Worm (Caenorhabditis elegans) whole organism, L4 larva: ENCODE results near the gene F54B11.7.

Experiments
- ZK546.5 ChIP-seq, 2 experiments: sonication (generic microtip); optimal IDR thresholded peaks; 2 replicates each; lab custom pipeline; 2017; ENCODE audit warnings: missing biosample characterization in 2 of 2, missing genetic modification characterization in 2 of 2
- aha-1 ChIP-seq: fragments of 150-350 bp; peaks from one replicate; lab custom pipeline; 2014; ENCODE audit warnings: missing biosample characterization, missing genetic modification characterization
- ceh-20 ChIP-seq: fragments of 200-800 bp; sonication (Bioruptor generic); IDR thresholded peaks from 2 replicates; pipeline ENCODE4 v1.3.6; 2022; ENCODE audit warnings: missing genetic modification reagents, missing genetic modification characterization, missing compliant biosample characterization
- ceh-32 ChIP-seq: sonication (generic microtip); optimal IDR thresholded peaks from 2 replicates; lab custom pipeline; 2016; ENCODE audit warnings: mild to moderate bottlenecking, missing genetic modification characterization, missing compliant biosample characterization; ENCODE audit not compliant: poor library complexity
- ctbp-1 ChIP-seq: fragments of 200-800 bp; sonication (Bioruptor generic); IDR thresholded peaks from 2 replicates; pipeline ENCODE4 v1.3.6; 2022; ENCODE audit warnings: missing genetic modification reagents, missing genetic modification characterization, missing compliant biosample characterization
- daf-16 ChIP-seq, 3 experiments: sonication (generic microtip); optimal IDR thresholded peaks; 2 replicates each; lab custom pipeline; 2016 to 2017; ENCODE audit warnings: missing genetic modification characterization in 3 of 3, missing genetic modification reagents in 3 of 3, mild to moderate bottlenecking in 2 of 3, missing compliant biosample characterization in 2 of 3, missing biosample characterization in 1 of 3, moderate library complexity in 1 of 3
- daf-19 ChIP-seq: fragments of 200-800 bp; sonication (Bioruptor generic); conservative IDR thresholded peaks from 2 replicates; pipeline ENCODE4 v1.3.6; 2022; ENCODE audit warnings: missing genetic modification characterization, missing compliant biosample characterization
- dmd-6 ChIP-seq: fragments of 200-800 bp; sonication (Bioruptor generic); IDR thresholded peaks from 2 replicates; pipeline ENCODE4 v1.3.6; 2022; ENCODE audit warnings: missing genetic modification reagents, missing genetic modification characterization, missing compliant biosample characterization
- duxl-1 ChIP-seq: sonication (generic microtip); optimal IDR thresholded peaks from 2 replicates; lab custom pipeline; 2016; ENCODE audit warnings: mild to moderate bottlenecking, missing genetic modification characterization, moderate library complexity, missing compliant biosample characterization; ENCODE audit not compliant: poor library complexity
- dve-1 ChIP-seq: sonication (generic microtip); optimal IDR thresholded peaks from 2 replicates; lab custom pipeline; 2017; ENCODE audit warnings: antibody characterized with exemption, mild to moderate bottlenecking, missing genetic modification characterization, missing compliant biosample characterization; ENCODE audit not compliant: insufficient read depth
- fkh-10 ChIP-seq: fragments of 150-350 bp; optimal IDR thresholded peaks from 2 replicates; lab custom pipeline; 2014; ENCODE audit warnings: missing biosample characterization, missing genetic modification reagents, missing genetic modification characterization
- gei-8 ChIP-seq: fragments of 200-800 bp; sonication (Bioruptor generic); optimal IDR thresholded peaks from 2 replicates; lab custom pipeline; 2018; ENCODE audit warnings: mild to moderate bottlenecking, missing genetic modification characterization, missing compliant biosample characterization
- hif-1 ChIP-seq, 2 experiments: sonication (generic microtip); optimal IDR thresholded peaks; 2 replicates each; lab custom pipeline; 2016 to 2017; ENCODE audit warnings: missing compliant biosample characterization in 2 of 2, missing genetic modification characterization in 2 of 2, missing genetic modification reagents in 2 of 2, missing genotype in 2 of 2, mild to moderate bottlenecking in 1 of 2
- lin-13 ChIP-seq: fragments of 150-350 bp; optimal IDR thresholded peaks from 2 replicates; lab custom pipeline; 2014; ENCODE audit warnings: missing biosample characterization, missing genetic modification reagents, missing genetic modification characterization
- madf-5 ChIP-seq, 2 experiments: fragments of 200-800 bp; sonication (Bioruptor generic); IDR thresholded peaks; 2 replicates each; pipeline ENCODE4 v1.3.6; 2022; ENCODE audit warnings: missing compliant biosample characterization in 2 of 2, missing genetic modification characterization in 2 of 2
- mdl-1 ChIP-seq, 2 experiments: fragments of 150-350 bp in 1 of 2; sonication (generic microtip) in 1 of 2; optimal IDR thresholded peaks; 2 replicates each; lab custom pipeline; 2014 to 2017; ENCODE audit warnings: missing biosample characterization in 2 of 2, missing genetic modification characterization in 2 of 2
- mdt-29 ChIP-seq: fragments of 200-800 bp; sonication (Bioruptor generic); IDR thresholded peaks from 2 replicates; pipeline ENCODE4 v1.3.6; 2022; ENCODE audit warnings: missing genetic modification reagents, missing genetic modification characterization, missing compliant biosample characterization
- mep-1 ChIP-seq: fragments of 150-350 bp; sonication (generic microtip); optimal IDR thresholded peaks from 3 replicates; lab custom pipeline; 2014; ENCODE audit warnings: missing biosample characterization, missing genetic modification characterization
- mxl-2 ChIP-seq: fragments of 200-800 bp; sonication (Bioruptor generic); conservative IDR thresholded peaks from 2 replicates; pipeline ENCODE4 v1.3.6; 2022; ENCODE audit warnings: missing genetic modification reagents, missing genetic modification characterization, missing compliant biosample characterization
- nhr-11 ChIP-seq: fragments of 150-350 bp; optimal IDR thresholded peaks from 2 replicates; lab custom pipeline; 2014; ENCODE audit warnings: missing biosample characterization, missing genetic modification characterization
- nhr-237 ChIP-seq: sonication (generic microtip); optimal IDR thresholded peaks from 2 replicates; lab custom pipeline; 2017; ENCODE audit warnings: missing biosample characterization, missing genetic modification characterization
- nhr-41 ChIP-seq: fragments of 200-800 bp; sonication (Bioruptor generic); IDR thresholded peaks from 2 replicates; pipeline ENCODE4 v1.3.6; 2022; ENCODE audit warnings: missing genetic modification reagents, missing genetic modification characterization, missing compliant biosample characterization
- nhr-6 ChIP-seq: fragments of 150-350 bp; optimal IDR thresholded peaks from 2 replicates; lab custom pipeline; 2014; ENCODE audit warnings: missing biosample characterization, missing genetic modification characterization
- nhr-76 ChIP-seq: fragments of 150-350 bp; optimal IDR thresholded peaks from 2 replicates; lab custom pipeline; 2014; ENCODE audit warnings: missing biosample characterization, missing genetic modification characterization
- set-16 ChIP-seq: fragments of 200-800 bp; sonication (Bioruptor generic); IDR thresholded peaks from 2 replicates; pipeline ENCODE4 v1.3.6; 2022; ENCODE audit warnings: missing genetic modification reagents, missing genetic modification characterization, missing compliant biosample characterization
- snpc-4 ChIP-seq: fragments of 150-350 bp; optimal IDR thresholded peaks from 2 replicates; lab custom pipeline; 2014; ENCODE audit warnings: missing biosample characterization, missing genetic modification characterization
- spr-3 ChIP-seq: fragments of 200-800 bp; sonication (Bioruptor generic); optimal IDR thresholded peaks from 2 replicates; lab custom pipeline; 2018; ENCODE audit warnings: mild to moderate bottlenecking, missing genetic modification characterization, missing compliant biosample characterization
- unc-130 ChIP-seq: sonication (generic microtip); optimal IDR thresholded peaks from 2 replicates; lab custom pipeline; 2016; ENCODE audit warnings: missing genetic modification reagents, missing genetic modification characterization, missing compliant biosample characterization
- unc-39 ChIP-seq: sonication (generic microtip); optimal IDR thresholded peaks from 2 replicates; lab custom pipeline; 2017; ENCODE audit warnings: missing biosample characterization, missing genetic modification characterization
- unc-62 ChIP-seq, 3 experiments: fragments of 150-350 bp in 1 of 3; sonication (generic microtip); optimal IDR thresholded peaks in 2 of 3; peaks in 1 of 3; 1 replicate in 1 of 3; 2 replicates in 2 of 3; lab custom pipeline; 2014 to 2017; ENCODE audit warnings: missing biosample characterization in 3 of 3, missing genetic modification characterization in 3 of 3, missing genetic modification reagents in 3 of 3, missing genotype in 1 of 3
- vab-7 ChIP-seq: fragments of 200-800 bp; sonication (Bioruptor generic); IDR thresholded peaks from 2 replicates; pipeline ENCODE4 v1.3.6; 2022; ENCODE audit warnings: missing genetic modification reagents, missing genetic modification characterization, missing compliant biosample characterization
- zip-11 ChIP-seq: fragments of 200-800 bp; sonication (Bioruptor generic); IDR thresholded peaks from 2 replicates; pipeline ENCODE4 v1.3.6; 2022; ENCODE audit warnings: missing genetic modification characterization, missing compliant biosample characterization
- zip-2 ChIP-seq: fragments of 150-350 bp; optimal IDR thresholded peaks from 2 replicates; lab custom pipeline; 2014; ENCODE audit warnings: missing biosample characterization, missing genetic modification characterization
- ztf-11 ChIP-seq: fragments of 150-350 bp; optimal IDR thresholded peaks from 2 replicates; lab custom pipeline; 2014; ENCODE audit warnings: missing biosample characterization, missing genetic modification characterization
- ztf-7 ChIP-seq: fragments of 150-350 bp; optimal IDR thresholded peaks from 2 replicates; lab custom pipeline; 2014; ENCODE audit warnings: missing biosample characterization, missing genetic modification characterization

Gene F54B11.7

ce11 chrX:13604946-13605617 lies 4.8 kb downstream of the F54B11.7 start, which contains the start of gene F54B11.9:
TSS of gene F54B11.9 (plus strand) at chrX:13605567.
- TF ChIP-seq mdl-1 (tag; optimal IDR thresholded peaks at IDR 0.05; lab: Kevin White, UChicago): no peak
- TF ChIP-seq snpc-4 (tag; lab: Kevin White, UChicago): no peak
- no peak for TF ChIP-seq gei-8 (GFP tag; lab: Kevin White, UChicago)
- TF ChIP-seq daf-16 (GFP tag; optimal IDR thresholded peaks at IDR 0.05; lab: Kevin White, UChicago): peak in 1 of 2 experiments; percentile 28
- no peak for TF ChIP-seq daf-16 (tag; optimal IDR thresholded peaks at IDR 0.05; lab: Kevin White, UChicago)
- TF ChIP-seq nhr-237 (tag; lab: Kevin White, UChicago): no peak
- TF ChIP-seq ztf-7 (tag; lab: Kevin White, UChicago): no peak
- TF ChIP-seq ztf-11 (tag; lab: Kevin White, UChicago): no peak
- no peak for TF ChIP-seq hif-1 (tag; optimal IDR thresholded peaks at IDR 0.05; lab: Kevin White, UChicago)
- TF ChIP-seq vab-7 (GFP tag; lab: Robert Waterston, UW): no peak
- TF ChIP-seq nhr-6 (tag; lab: Kevin White, UChicago): no peak
- TF ChIP-seq nhr-11 (tag; lab: Kevin White, UChicago): peak; percentile 56
- TF ChIP-seq nhr-41: no peak
- TF ChIP-seq aha-1 (tag; lab: Kevin White, UChicago): peak; percentile 41
- no peak for TF ChIP-seq ZK546.5 (tag; optimal IDR thresholded peaks at IDR 0.05; lab: Kevin White, UChicago)
- TF ChIP-seq unc-39 (tag; lab: Kevin White, UChicago): no peak
- no peak for TF ChIP-seq mxl-2
- no peak for TF ChIP-seq dmd-6 (GFP tag; lab: Robert Waterston, UW)
- no peak for TF ChIP-seq ceh-20 (GFP tag; lab: Robert Waterston, UW)
- TF ChIP-seq spr-3 (GFP tag; lab: Kevin White, UChicago): no peak
- TF ChIP-seq fkh-10 (GFP tag; lab: Kevin White, UChicago): no peak
- TF ChIP-seq madf-5 (GFP tag; IDR thresholded peaks at IDR 0.05; lab: Robert Waterston, UW): no peak
- TF ChIP-seq set-16 (GFP tag; lab: Robert Waterston, UW): peak; percentile 13; the same call in 1 of the 2 replicates
- TF ChIP-seq lin-13: no peak
- TF ChIP-seq mep-1 (tag; lab: Kevin White, UChicago): no peak
- TF ChIP-seq nhr-76: no peak
- no peak for TF ChIP-seq ctbp-1 (GFP tag; lab: Robert Waterston, UW)

- TF ChIP-seq ctbp-1 (GFP tag; lab: Robert Waterston, UW) (no peak), zip-2 (tag; lab: Kevin White, UChicago) (no peak), daf-19 (no peak), vab-7 (GFP tag; lab: Robert Waterston, UW) (no peak), nhr-76 (no peak), ceh-32 (tag; lab: Kevin White, UChicago) (no peak), unc-130 (GFP tag; lab: Kevin White, UChicago) (no peak)
Measured at ce11 chrX:13605854-13606253, 5.6 kb downstream of the F54B11.7 start.

ce11 chrX:13610040-13610439 lies 9.8 kb downstream of the F54B11.7 start:
- TF ChIP-seq duxl-1: no peak
- TF ChIP-seq hif-1 (tag; optimal IDR thresholded peaks at IDR 0.05; lab: Kevin White, UChicago): no peak
- peak; percentile 52 for TF ChIP-seq fkh-10 (GFP tag; lab: Kevin White, UChicago)

- TF ChIP-seq unc-62 (GFP tag; optimal IDR thresholded peaks at IDR 0.05 in 1 of 2; lab: Kevin White, UChicago) (peak in 1 of 2 experiments; percentile 57), unc-62 (tag; optimal IDR thresholded peaks at IDR 0.05; lab: Kevin White, UChicago) (no peak), zip-11 (GFP tag; lab: Robert Waterston, UW) (no peak), dve-1 (tag; lab: Kevin White, UChicago) (no peak), mdt-29 (GFP tag; lab: Robert Waterston, UW) (no peak)
- TF ChIP-seq, all 104 proteins: peak for 1
Measured at ce11 chrX:13615181-13615580, 14.9 kb downstream of the F54B11.7 start.
